Worm (Caenorhabditis elegans) whole organism, late embryonic: ENCODE results near the gene gmap-3.

Source experiments
- C38D4.7 ChIP-seq: fragments of 200-800 bp; sonication (Bioruptor generic); optimal IDR thresholded peaks from 2 replicates; lab custom pipeline; 2018; ENCODE audit warnings: mild to moderate bottlenecking, missing genetic modification characterization, moderate library complexity, missing compliant biosample characterization
- F13H6.1 ChIP-seq: sonication (generic microtip); optimal IDR thresholded peaks from 2 replicates; lab custom pipeline; 2016; ENCODE audit warnings: missing genetic modification characterization, missing compliant biosample characterization
- K09A11.1 ChIP-seq: sonication (generic microtip); optimal IDR thresholded peaks from 2 replicates; lab custom pipeline; 2017; ENCODE audit warnings: antibody characterized with exemption, mild to moderate bottlenecking, missing genetic modification characterization, missing compliant biosample characterization; ENCODE audit not compliant: insufficient read depth
- Y22D7AL.16 ChIP-seq: sonication (generic microtip); optimal IDR thresholded peaks from 2 replicates; lab custom pipeline; 2016; ENCODE audit warnings: missing genetic modification characterization, missing compliant biosample characterization
- ahr-1 ChIP-seq: sonication (generic microtip); optimal IDR thresholded peaks from 2 replicates; lab custom pipeline; 2016; ENCODE audit warnings: missing genetic modification characterization, missing compliant biosample characterization
- ceh-14 ChIP-seq: sonication (generic microtip); optimal IDR thresholded peaks from 2 replicates; lab custom pipeline; 2016; ENCODE audit warnings: missing genotype, missing genetic modification characterization, missing compliant biosample characterization
- ceh-18 ChIP-seq: sonication (generic microtip); optimal IDR thresholded peaks from 2 replicates; lab custom pipeline; 2016; ENCODE audit warnings: missing genetic modification characterization, missing compliant biosample characterization
- ceh-2 ChIP-seq: sonication (generic microtip); optimal IDR thresholded peaks from 2 replicates; lab custom pipeline; 2016; ENCODE audit warnings: missing genotype, missing genetic modification characterization, missing compliant biosample characterization
- ceh-30 ChIP-seq: fragments of 150-350 bp; optimal IDR thresholded peaks from 2 replicates; lab custom pipeline; 2014; ENCODE audit warnings: missing biosample characterization, missing genetic modification characterization
- ceh-31 ChIP-seq: sonication (generic microtip); optimal IDR thresholded peaks from 2 replicates; lab custom pipeline; 2016; ENCODE audit warnings: missing genetic modification characterization, missing compliant biosample characterization
- ceh-34 ChIP-seq: sonication (generic microtip); optimal IDR thresholded peaks from 2 replicates; lab custom pipeline; 2016; ENCODE audit warnings: mild to moderate bottlenecking, missing genetic modification characterization, missing compliant biosample characterization
- elt-4 ChIP-seq: sonication (generic microtip); optimal IDR thresholded peaks from 2 replicates; lab custom pipeline; 2016; ENCODE audit warnings: missing genetic modification characterization, missing compliant biosample characterization
- eyg-1 ChIP-seq: sonication (generic microtip); optimal IDR thresholded peaks from 2 replicates; lab custom pipeline; 2016; ENCODE audit warnings: missing genotype, missing genetic modification characterization, missing compliant biosample characterization
- fkh-6 ChIP-seq: sonication (generic microtip); optimal IDR thresholded peaks from 2 replicates; lab custom pipeline; 2016; ENCODE audit warnings: missing genetic modification characterization, missing compliant biosample characterization
- gmeb-2 ChIP-seq: sonication (generic microtip); optimal IDR thresholded peaks from 2 replicates; lab custom pipeline; 2016; ENCODE audit warnings: missing genetic modification characterization, inconsistent platforms, missing compliant biosample characterization
- hlh-15 ChIP-seq: sonication (generic microtip); optimal IDR thresholded peaks from 2 replicates; lab custom pipeline; 2016; ENCODE audit warnings: missing genetic modification characterization, missing compliant biosample characterization
- nfya-1 ChIP-seq: sonication (generic microtip); optimal IDR thresholded peaks from 2 replicates; lab custom pipeline; 2017; ENCODE audit warnings: missing genetic modification characterization, mild to moderate bottlenecking, missing compliant biosample characterization, antibody characterized with exemption, moderate library complexity
- npax-4 ChIP-seq: sonication (generic microtip); optimal IDR thresholded peaks from 2 replicates; lab custom pipeline; 2016; ENCODE audit warnings: missing genetic modification characterization, missing compliant biosample characterization
- odd-2 ChIP-seq: sonication (generic microtip); optimal IDR thresholded peaks from 2 replicates; lab custom pipeline; 2017; ENCODE audit warnings: antibody characterized with exemption, mild to moderate bottlenecking, missing genetic modification characterization, missing compliant biosample characterization
- pag-3 ChIP-seq: sonication (generic microtip); optimal IDR thresholded peaks from 2 replicates; lab custom pipeline; 2016; ENCODE audit warnings: missing compliant biosample characterization, missing genetic modification characterization, borderline replicate concordance
- pax-1 ChIP-seq: fragments of 150-350 bp; optimal IDR thresholded peaks from 2 replicates; lab custom pipeline; 2014; ENCODE audit warnings: missing biosample characterization, missing genetic modification characterization
- pha-4 ChIP-seq: fragments of 150-350 bp; optimal IDR thresholded peaks from 2 replicates; lab custom pipeline; 2018; ENCODE audit warnings: missing biosample characterization, missing genetic modification reagents, missing genetic modification characterization
- pqm-1 ChIP-seq: sonication (generic microtip); optimal IDR thresholded peaks from 2 replicates; lab custom pipeline; 2016; ENCODE audit warnings: missing genetic modification characterization, missing compliant biosample characterization
- sdc-2 ChIP-seq: sonication (generic microtip); optimal IDR thresholded peaks from 2 replicates; lab custom pipeline; 2016; ENCODE audit warnings: missing genotype, missing genetic modification characterization, missing compliant biosample characterization
- sox-2 ChIP-seq: fragments of 200-800 bp; sonication (Bioruptor generic); IDR thresholded peaks from 2 replicates; pipeline ENCODE4 v1.3.6; 2022; ENCODE audit warnings: missing genetic modification reagents, missing genetic modification characterization, missing compliant biosample characterization
- sox-4 ChIP-seq: sonication (generic microtip); optimal IDR thresholded peaks from 2 replicates; lab custom pipeline; 2017; ENCODE audit warnings: mild to moderate bottlenecking, missing genetic modification characterization, inconsistent platforms, missing compliant biosample characterization
- syd-9 ChIP-seq: sonication (generic microtip); optimal IDR thresholded peaks from 2 replicates; lab custom pipeline; 2016; ENCODE audit warnings: mild to moderate bottlenecking, missing genetic modification characterization, moderate library complexity, missing compliant biosample characterization
- tbx-2 ChIP-seq: sonication (generic microtip); optimal IDR thresholded peaks from 2 replicates; lab custom pipeline; 2016; ENCODE audit warnings: missing genetic modification characterization, missing compliant biosample characterization
- tbx-7 ChIP-seq: sonication (generic microtip); optimal IDR thresholded peaks from 2 replicates; lab custom pipeline; 2016; ENCODE audit warnings: missing genotype, missing genetic modification characterization, missing compliant biosample characterization
- ttx-3 ChIP-seq: sonication (generic microtip); optimal IDR thresholded peaks from 2 replicates; lab custom pipeline; 2016; ENCODE audit warnings: missing genetic modification reagents, missing genetic modification characterization, missing compliant biosample characterization
- unc-42 ChIP-seq: sonication (generic microtip); optimal IDR thresholded peaks from 2 replicates; lab custom pipeline; 2016; ENCODE audit warnings: missing genotype, missing genetic modification characterization, missing compliant biosample characterization

Gene gmap-3

ce11 chrX:12908715-12909114, 32.0 kb downstream of the gmap-3 start:
- TF ChIP-seq odd-2 (tag; lab: Kevin White, UChicago) (no peak), K09A11.1 (no peak)

DNA sequence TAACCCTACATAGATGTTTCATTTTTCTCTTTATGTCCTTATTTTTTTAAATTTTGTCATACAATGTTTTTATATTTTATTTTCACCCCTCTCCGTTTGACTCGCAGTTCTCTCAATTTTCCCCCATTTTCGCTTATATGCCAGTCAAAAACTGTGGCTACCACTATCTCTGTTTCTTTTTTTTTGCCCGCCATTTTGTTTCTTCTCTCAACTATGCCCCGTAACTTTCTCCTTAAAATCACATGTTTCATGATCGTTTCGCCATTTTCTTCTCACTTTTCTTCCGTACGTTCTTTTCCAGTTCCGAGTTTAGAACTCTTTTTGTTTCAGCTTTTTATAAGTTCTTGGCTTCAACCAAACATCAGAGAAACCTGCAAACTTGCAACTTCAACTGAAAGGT, 33.3 kb downstream of the gmap-3 start, which contains the start of gene pqn-18:
TSS of gene pqn-18 (plus strand) at position 331 of the 400 bp plus-strand sequence.
- TF ChIP-seq pqm-1, result no peak
- TF ChIP-seq C38D4.7 (GFP tag; lab: Kevin White, UChicago), result no peak
- no peak for TF ChIP-seq nfya-1 (tag; lab: Kevin White, UChicago)
- no peak for TF ChIP-seq ceh-14 (tag; lab: Kevin White, UChicago)
- TF ChIP-seq ceh-34 (tag; lab: Kevin White, UChicago), result no peak
- TF ChIP-seq pag-3 (tag; lab: Kevin White, UChicago), result no peak
- TF ChIP-seq ceh-30 (tag; lab: Kevin White, UChicago), result no peak
- TF ChIP-seq syd-9, result no peak
- no peak for TF ChIP-seq ceh-2 (tag; lab: Kevin White, UChicago)
- no peak for TF ChIP-seq sox-4 (tag; lab: Kevin White, UChicago)
- TF ChIP-seq Y22D7AL.16, result no peak
- TF ChIP-seq ahr-1 (tag; lab: Kevin White, UChicago), result no peak
- TF ChIP-seq ceh-18 (tag; lab: Kevin White, UChicago), result no peak
- no peak for TF ChIP-seq hlh-15 (tag; lab: Kevin White, UChicago)

- peak; percentile 12 for TF ChIP-seq sdc-2 (tag; lab: Kevin White, UChicago)
- peak; percentile 13 for TF ChIP-seq ceh-31 (tag; lab: Kevin White, UChicago)
- no peak for TF ChIP-seq tbx-7 (tag; lab: Kevin White, UChicago)
- no peak for TF ChIP-seq F13H6.1 (tag; lab: Kevin White, UChicago)
- peak; percentile 23 for TF ChIP-seq tbx-2 (tag; lab: Kevin White, UChicago)
- no peak for TF ChIP-seq pax-1
Measured at ce11 chrX:12903810-12904209, 36.9 kb downstream of the gmap-3 start.

DNA sequence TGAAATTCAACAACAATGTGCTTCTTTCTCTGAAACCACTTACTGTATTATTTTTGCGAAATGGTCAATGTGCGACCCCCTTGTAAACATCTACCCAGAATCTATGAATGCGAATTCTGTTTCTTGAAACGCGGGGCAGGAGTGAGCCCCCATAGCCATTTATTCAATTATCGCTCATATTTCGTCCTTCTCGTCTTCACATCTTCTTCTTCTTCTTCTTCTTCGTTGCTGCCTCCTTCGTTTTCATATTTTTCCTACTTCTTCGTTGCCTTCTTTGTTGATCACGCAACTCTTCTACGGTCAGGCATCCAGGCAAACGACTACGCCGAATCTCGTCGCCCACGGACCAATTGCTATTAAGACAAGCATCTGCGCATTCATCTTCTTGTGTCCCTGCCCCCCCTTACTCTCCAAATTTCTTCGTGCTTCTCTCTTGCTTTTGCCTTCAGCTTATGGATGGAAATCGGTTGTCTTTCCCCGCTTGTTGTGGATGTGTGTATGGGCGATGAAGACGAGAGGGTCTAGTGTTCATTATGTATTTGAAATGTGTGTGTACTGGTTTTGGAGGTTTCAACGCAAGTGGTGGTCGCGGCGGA, 38.6 kb downstream of the gmap-3 start:
- peak; percentile 92 for TF ChIP-seq unc-42
- no peak for TF ChIP-seq K09A11.1
- TF ChIP-seq ceh-31 (tag; lab: Kevin White, UChicago), result peak; percentile 32
- peak; percentile 16 for TF ChIP-seq fkh-6
- peak; percentile 54 for TF ChIP-seq sdc-2 (tag; lab: Kevin White, UChicago)
- TF ChIP-seq gmeb-2 (tag; lab: Kevin White, UChicago), result no peak
- TF ChIP-seq elt-4 (tag; lab: Kevin White, UChicago), result no peak
- TF ChIP-seq C38D4.7 (GFP tag; lab: Kevin White, UChicago), result peak; percentile 22
- TF ChIP-seq, all 69 proteins: peak for 5

ce11 chrX:12899140-12899888, 41.4 kb downstream of the gmap-3 start:
- no peak for TF ChIP-seq syd-9
- no peak for TF ChIP-seq ttx-3 (tag; lab: Kevin White, UChicago)
- TF ChIP-seq fkh-6, result no peak
- no peak for TF ChIP-seq eyg-1 (tag; lab: Kevin White, UChicago)
- TF ChIP-seq hlh-15 (tag; lab: Kevin White, UChicago), result no peak
- TF ChIP-seq pha-4, result no peak
- TF ChIP-seq npax-4 (tag; lab: Kevin White, UChicago), result no peak
- no peak for TF ChIP-seq C38D4.7 (GFP tag; lab: Kevin White, UChicago)
- no peak for TF ChIP-seq pax-1
- TF ChIP-seq sox-2 (GFP tag; lab: Robert Waterston, UW), result no peak
- no peak for TF ChIP-seq ahr-1 (tag; lab: Kevin White, UChicago)
